Fruit fly (Drosophila melanogaster): ENCODE data around the gene CG3528.
A peak's percentile ranks its signal among the peaks of the same experiment; 100 is the strongest.

Gene CG3528

DNA sequence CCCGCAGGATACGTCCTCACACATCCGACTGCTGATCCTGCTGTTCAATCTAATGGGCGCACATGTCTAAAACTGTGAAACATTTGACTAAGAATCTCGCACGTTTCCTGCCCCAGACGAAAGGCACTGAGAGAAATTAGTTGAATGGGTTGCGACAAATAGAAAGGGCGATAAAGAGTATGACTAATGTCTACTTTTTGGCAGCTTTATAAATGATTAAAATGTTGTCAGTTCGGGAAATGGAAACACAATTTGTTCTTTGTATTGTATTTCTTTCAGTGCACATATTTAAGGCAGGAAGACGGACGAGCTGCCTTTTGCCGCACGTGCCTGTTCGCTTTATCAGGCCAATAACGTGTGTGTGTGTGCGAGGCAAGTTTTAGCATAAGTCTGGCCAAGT lies 10.3 kb upstream of the CG3528 start (continued):
- no peak for TF ChIP-seq CG10366 (GFP tag; IDR thresholded peaks at IDR 0.05)
- TF ChIP-seq CG2199 (GFP tag; IDR thresholded peaks at IDR 0.05): no peak
- peak; percentile 31 for TF ChIP-seq CG9817 (tag; optimal IDR thresholded peaks at IDR 0.05)
- TF ChIP-seq CG8924 (tag; optimal IDR thresholded peaks at IDR 0.05): peak; percentile 2
- TF ChIP-seq ranshi (GFP tag; IDR thresholded peaks at IDR 0.05): 0 out of 2 replicates have a peak, but pooled peaks have one; percentile 14
- TF ChIP-seq CG7556 (GFP tag; optimal IDR thresholded peaks at IDR 0.05): peak; percentile 35
- peak; percentile 56 for TF ChIP-seq CG12769 (tag; optimal IDR thresholded peaks at IDR 0.05)
- peak; percentile 44 for TF ChIP-seq CG2120 (GFP tag; optimal IDR thresholded peaks at IDR 0.05)
- peak; percentile 28; the same call in 1 of the 2 replicates for TF ChIP-seq Ptx1 (GFP tag; IDR thresholded peaks at IDR 0.05)
- TF ChIP-seq grau (tag; optimal IDR thresholded peaks at IDR 0.05): peak; percentile 26
- TF ChIP-seq bab2 (GFP tag; optimal IDR thresholded peaks at IDR 0.05): no peak
- TF ChIP-seq CG10321 (GFP tag; IDR thresholded peaks at IDR 0.05): no peak
- 0 out of 2 replicates have a peak, but pooled peaks have one; percentile 15 for TF ChIP-seq CG31441 (GFP tag; IDR thresholded peaks at IDR 0.05)
- TF ChIP-seq CG3995 (GFP tag; optimal IDR thresholded peaks at IDR 0.05): no peak
- TF ChIP-seq toy (GFP tag; IDR thresholded peaks at IDR 0.05): no peak
- peak; percentile 32 for TF ChIP-seq Meics (GFP tag; optimal IDR thresholded peaks at IDR 0.05)
- peak; percentile 7 for TF ChIP-seq CG12391 (tag; optimal IDR thresholded peaks at IDR 0.05)
- TF ChIP-seq Ets65A (GFP tag): peak; percentile 74
- TF ChIP-seq CG6813 (GFP tag; optimal IDR thresholded peaks at IDR 0.05): peak; percentile 10
- no peak for TF ChIP-seq tll (GFP tag; optimal IDR thresholded peaks at IDR 0.05)
- 0 out of 3 replicates have a peak, but pooled peaks have one; percentile 19 for TF ChIP-seq CG11695 (GFP tag; IDR thresholded peaks at IDR 0.05)
- TF ChIP-seq CG30403 (GFP tag; optimal IDR thresholded peaks at IDR 0.05): peak; percentile 19
- TF ChIP-seq cwo (GFP tag; optimal IDR thresholded peaks at IDR 0.05): peak; percentile 46
- no peak for TF ChIP-seq mirr (GFP tag; optimal IDR thresholded peaks at IDR 0.05)
- no peak for TF ChIP-seq Jarid2 (GFP tag; optimal IDR thresholded peaks at IDR 0.05)
- peak; percentile 19 for TF ChIP-seq ATbp (GFP tag; optimal IDR thresholded peaks at IDR 0.05)
- TF ChIP-seq CG7357 (GFP tag; IDR thresholded peaks at IDR 0.05): 0 out of 3 replicates have a peak, but pooled peaks have one; percentile 23
- TF ChIP-seq tin (GFP tag; optimal IDR thresholded peaks at IDR 0.05): peak; percentile 10
- TF ChIP-seq Fer1 (GFP tag; optimal IDR thresholded peaks at IDR 0.05): peak; percentile 43
- TF ChIP-seq lab (GFP tag; optimal IDR thresholded peaks at IDR 0.05): peak; percentile 59
- TF ChIP-seq CG15514 (GFP tag; optimal IDR thresholded peaks at IDR 0.05): peak; percentile 17
- no peak for TF ChIP-seq CG17359 (tag; optimal IDR thresholded peaks at IDR 0.05)
- peak in 1 of 2 experiments; percentile 29 for TF ChIP-seq Hr51 (GFP tag; optimal IDR thresholded peaks at IDR 0.05)
- no peak for TF ChIP-seq ato (GFP tag; IDR thresholded peaks at IDR 0.05; ENCODE audit: partially characterized antibody)
- TF ChIP-seq prd (optimal IDR thresholded peaks at IDR 0.05): no peak
- 0 out of 3 replicates have a peak, but pooled peaks have one; percentile 30 for TF ChIP-seq prd (GFP tag; IDR thresholded peaks at IDR 0.05)
- TF ChIP-seq Atf3 (GFP tag; optimal IDR thresholded peaks at IDR 0.05): no peak
- TF ChIP-seq hth (optimal IDR thresholded peaks at IDR 0.05): no peak
- peak; percentile 55 for TF ChIP-seq Hey (tag; optimal IDR thresholded peaks at IDR 0.05)
- no peak for TF ChIP-seq CG15011 (GFP tag; optimal IDR thresholded peaks at IDR 0.05)
- TF ChIP-seq shn (GFP tag; optimal IDR thresholded peaks at IDR 0.05): no peak
- TF ChIP-seq Abd-B (GFP tag; optimal IDR thresholded peaks at IDR 0.05): no peak
- no peak for TF ChIP-seq nerfin-2 (GFP tag; IDR thresholded peaks at IDR 0.05; ENCODE audit: partially characterized antibody)
- TF ChIP-seq CG18599 (GFP tag; optimal IDR thresholded peaks at IDR 0.05): peak; percentile 70
- peak in 1 of 2 experiments; percentile 8 for TF ChIP-seq eve (GFP tag; optimal IDR thresholded peaks at IDR 0.05)
- peak; percentile 23 for TF ChIP-seq caup (GFP tag; optimal IDR thresholded peaks at IDR 0.05; ENCODE audit: severe bottlenecking)
- TF ChIP-seq gro (GFP tag; optimal IDR thresholded peaks at IDR 0.05): no peak
- TF ChIP-seq peb (GFP tag; IDR thresholded peaks at IDR 0.05): no peak
- peak; percentile 19 for TF ChIP-seq Hmr (GFP tag; optimal IDR thresholded peaks at IDR 0.05)

All from whole organism, embryonic.